Worm (Caenorhabditis elegans) whole organism, L3 larva: ENCODE results near the gene dnj-16.

Experiments used
- R02D3.7 ChIP-seq: fragments of 150-350 bp; optimal IDR thresholded peaks from 2 replicates; lab custom pipeline; 2014; ENCODE audit warnings: missing biosample characterization, missing genetic modification characterization
- ZK546.5 ChIP-seq: sonication (generic microtip); optimal IDR thresholded peaks from 2 replicates; lab custom pipeline; 2017; ENCODE audit warnings: missing biosample characterization, missing genetic modification characterization
- aly-2 ChIP-seq: fragments of 150-350 bp; optimal IDR thresholded peaks from 2 replicates; lab custom pipeline; 2014; ENCODE audit warnings: missing biosample characterization, missing genetic modification characterization
- ama-1 ChIP-seq: fragments of 150-350 bp; optimal IDR thresholded peaks from 2 replicates; lab custom pipeline; 2018
- ceh-16 ChIP-seq: sonication (generic microtip); optimal IDR thresholded peaks from 2 replicates; lab custom pipeline; 2017; ENCODE audit warnings: missing biosample characterization, missing genetic modification characterization
- ceh-28 ChIP-seq: fragments of 150-350 bp; optimal IDR thresholded peaks from 2 replicates; lab custom pipeline; 2014; ENCODE audit warnings: missing biosample characterization, missing genetic modification reagents, missing genetic modification characterization
- ceh-82 ChIP-seq: fragments of 150-350 bp; optimal IDR thresholded peaks from 2 replicates; lab custom pipeline; 2014; ENCODE audit warnings: missing biosample characterization, missing genetic modification characterization
- ceh-9 ChIP-seq: sonication (generic microtip); optimal IDR thresholded peaks from 2 replicates; lab custom pipeline; 2018; ENCODE audit warnings: missing biosample characterization, missing genetic modification characterization
- daf-12 ChIP-seq: fragments of 150-350 bp; optimal IDR thresholded peaks from 2 replicates; lab custom pipeline; 2014; ENCODE audit warnings: missing biosample characterization, missing genetic modification reagents, missing genetic modification characterization
- egl-27 ChIP-seq: sonication (generic microtip); optimal IDR thresholded peaks from 4 replicates; lab custom pipeline; 2017; ENCODE audit warnings: missing biosample characterization, missing genetic modification reagents, missing genetic modification characterization
- egl-5 ChIP-seq: fragments of 150-350 bp; optimal IDR thresholded peaks from 2 replicates; lab custom pipeline; 2017; ENCODE audit warnings: missing biosample characterization, missing genetic modification reagents, missing genetic modification characterization, inconsistent platforms
- elt-1 ChIP-seq: fragments of 150-350 bp; optimal IDR thresholded peaks from 2 replicates; lab custom pipeline; 2014; ENCODE audit warnings: missing biosample characterization, missing genetic modification characterization
- elt-2 ChIP-seq: sonication (generic microtip); optimal IDR thresholded peaks from 2 replicates; lab custom pipeline; 2016; ENCODE audit warnings: missing genetic modification reagents, mild to moderate bottlenecking, missing genetic modification characterization, missing compliant biosample characterization
- elt-3 ChIP-seq, 3 experiments: fragments of 150-350 bp in 1 of 3; sonication (generic microtip) in 2 of 3; optimal IDR thresholded peaks; 2 replicates in 2 of 3; 4 replicates in 1 of 3; lab custom pipeline; 2014 to 2017; ENCODE audit warnings: missing biosample characterization in 3 of 3, missing genetic modification characterization in 3 of 3
- eor-1 ChIP-seq, 2 experiments: fragments of 150-350 bp; optimal IDR thresholded peaks; 2 replicates each; lab custom pipeline; 2014 to 2018; ENCODE audit warnings: missing biosample characterization in 2 of 2, missing genetic modification characterization in 2 of 2
- fkh-10 ChIP-seq: sonication (generic microtip); optimal IDR thresholded peaks from 2 replicates; lab custom pipeline; 2017; ENCODE audit warnings: missing biosample characterization, missing genetic modification reagents, missing genetic modification characterization
- fkh-2 ChIP-seq: fragments of 150-350 bp; optimal IDR thresholded peaks from 2 replicates; lab custom pipeline; 2014; ENCODE audit warnings: missing biosample characterization, missing genetic modification reagents, missing genetic modification characterization
- fos-1 ChIP-seq: fragments of 150-350 bp; optimal IDR thresholded peaks from 2 replicates; lab custom pipeline; 2014; ENCODE audit warnings: missing biosample characterization, missing genetic modification characterization
- hmg-11 ChIP-seq: sonication (generic microtip); optimal IDR thresholded peaks from 2 replicates; lab custom pipeline; 2016; ENCODE audit warnings: missing genetic modification characterization, missing compliant biosample characterization
- jun-1 ChIP-seq: fragments of 150-350 bp; optimal IDR thresholded peaks from 2 replicates; lab custom pipeline; 2014; ENCODE audit warnings: missing biosample characterization, missing genetic modification reagents, missing genetic modification characterization
- lin-15B ChIP-seq: fragments of 150-350 bp; optimal IDR thresholded peaks from 2 replicates; lab custom pipeline; 2014; ENCODE audit warnings: missing biosample characterization, missing genetic modification characterization
- lin-39 ChIP-seq: fragments of 150-350 bp; optimal IDR thresholded peaks from 2 replicates; lab custom pipeline; 2018; ENCODE audit warnings: missing biosample characterization, missing genetic modification reagents, missing genetic modification characterization
- lsy-12 ChIP-seq: sonication (generic microtip); optimal IDR thresholded peaks from 2 replicates; lab custom pipeline; 2016; ENCODE audit warnings: mild to moderate bottlenecking, missing genetic modification characterization, missing compliant biosample characterization
- mdl-1 ChIP-seq: fragments of 150-350 bp; optimal IDR thresholded peaks from 2 replicates; lab custom pipeline; 2014; ENCODE audit warnings: missing biosample characterization, missing genetic modification characterization
- mml-1 ChIP-seq: fragments of 150-350 bp; sonication (generic microtip); optimal IDR thresholded peaks from 3 replicates; lab custom pipeline; 2014; ENCODE audit warnings: missing biosample characterization, missing genetic modification characterization
- nfya-1 ChIP-seq: sonication (generic microtip); optimal IDR thresholded peaks from 2 replicates; lab custom pipeline; 2017; ENCODE audit warnings: missing genetic modification characterization, mild to moderate bottlenecking, missing compliant biosample characterization, antibody characterized with exemption, moderate library complexity; ENCODE audit not compliant: insufficient read depth
- nhr-11 ChIP-seq: fragments of 150-350 bp; optimal IDR thresholded peaks from 2 replicates; lab custom pipeline; 2014; ENCODE audit warnings: missing biosample characterization, missing genetic modification characterization
- nhr-12 ChIP-seq: fragments of 150-350 bp; optimal IDR thresholded peaks from 2 replicates; lab custom pipeline; 2014; ENCODE audit warnings: missing biosample characterization, missing genetic modification characterization
- nhr-23 ChIP-seq: fragments of 150-350 bp; optimal IDR thresholded peaks from 2 replicates; lab custom pipeline; 2014; ENCODE audit warnings: missing biosample characterization, missing genetic modification reagents, missing genetic modification characterization
- nhr-237 ChIP-seq: fragments of 150-350 bp; optimal IDR thresholded peaks from 2 replicates; lab custom pipeline; 2014; ENCODE audit warnings: missing biosample characterization, missing genetic modification characterization
- nhr-25 ChIP-seq: sonication (generic microtip); optimal IDR thresholded peaks from 2 replicates; lab custom pipeline; 2017; ENCODE audit warnings: missing biosample characterization, missing genetic modification characterization
- nhr-28 ChIP-seq: fragments of 150-350 bp; optimal IDR thresholded peaks from 2 replicates; lab custom pipeline; 2014; ENCODE audit warnings: missing biosample characterization, missing genetic modification characterization
- nhr-43 ChIP-seq: sonication (generic microtip); optimal IDR thresholded peaks from 2 replicates; lab custom pipeline; 2016; ENCODE audit warnings: mild to moderate bottlenecking, missing genetic modification characterization, missing compliant biosample characterization; ENCODE audit not compliant: poor library complexity, severe bottlenecking
- nhr-67 ChIP-seq: fragments of 150-350 bp; optimal IDR thresholded peaks from 2 replicates; lab custom pipeline; 2014; ENCODE audit warnings: missing biosample characterization, missing genetic modification characterization
- nhr-77 ChIP-seq: fragments of 150-350 bp; optimal IDR thresholded peaks from 2 replicates; lab custom pipeline; 2014; ENCODE audit warnings: missing biosample characterization, missing genetic modification characterization
- pha-4 ChIP-seq: fragments of 150-350 bp; optimal IDR thresholded peaks from 2 replicates; lab custom pipeline; 2014; ENCODE audit warnings: missing biosample characterization, missing genetic modification reagents, missing genetic modification characterization
- pqm-1 ChIP-seq: fragments of 150-350 bp; optimal IDR thresholded peaks from 2 replicates; lab custom pipeline; 2017; ENCODE audit warnings: missing biosample characterization, missing genetic modification characterization, inconsistent platforms
- sea-2 ChIP-seq: fragments of 150-350 bp; sonication (generic microtip); optimal IDR thresholded peaks from 4 replicates; lab custom pipeline; 2014; ENCODE audit warnings: missing biosample characterization, missing genetic modification reagents, missing genetic modification characterization
- skn-1 ChIP-seq: fragments of 150-350 bp; optimal IDR thresholded peaks from 2 replicates; lab custom pipeline; 2014; ENCODE audit warnings: missing biosample characterization, missing genetic modification characterization
- snpc-4 ChIP-seq: fragments of 150-350 bp; optimal IDR thresholded peaks from 2 replicates; lab custom pipeline; 2014; ENCODE audit warnings: missing biosample characterization, missing genetic modification characterization
- tbx-2 ChIP-seq: sonication (generic microtip); optimal IDR thresholded peaks from 2 replicates; lab custom pipeline; 2016; ENCODE audit warnings: mild to moderate bottlenecking, missing genetic modification characterization, missing compliant biosample characterization
- unc-39 ChIP-seq: sonication (generic microtip); optimal IDR thresholded peaks from 4 replicates; lab custom pipeline; 2017; ENCODE audit warnings: missing biosample characterization, missing genetic modification characterization
- unc-62 ChIP-seq: fragments of 150-350 bp; sonication (generic microtip); optimal IDR thresholded peaks from 4 replicates; lab custom pipeline; 2014; ENCODE audit warnings: missing biosample characterization, missing genetic modification reagents, missing genetic modification characterization
- zag-1 ChIP-seq: fragments of 150-350 bp; optimal IDR thresholded peaks from 2 replicates; lab custom pipeline; 2014; ENCODE audit warnings: missing biosample characterization, missing genetic modification characterization
- ztf-11 ChIP-seq: fragments of 150-350 bp; optimal IDR thresholded peaks from 2 replicates; lab custom pipeline; 2014; ENCODE audit warnings: missing biosample characterization, missing genetic modification characterization
- ztf-4 ChIP-seq: fragments of 150-350 bp; optimal IDR thresholded peaks from 2 replicates; lab custom pipeline; 2014; ENCODE audit warnings: missing biosample characterization, missing genetic modification characterization

Gene dnj-16

ce11 chrIII:4223668-4224127 is 32.8 kb downstream of the dnj-16 start:
- peak; percentile 62 for TF ChIP-seq pqm-1
- no peak for TF ChIP-seq ztf-4 (tag; lab: Kevin White, UChicago)
- peak; percentile 76 for TF ChIP-seq egl-27 (tag; lab: Kevin White, UChicago)
- TF ChIP-seq fkh-2 (tag; lab: Kevin White, UChicago) = peak; percentile 41
- no peak for TF ChIP-seq nhr-67
- peak; percentile 71 for TF ChIP-seq tbx-2 (tag; lab: Kevin White, UChicago)
- peak; percentile 81 for TF ChIP-seq mdl-1 (tag; lab: Kevin White, UChicago)
- TF ChIP-seq unc-62 = peak; percentile 49
- TF ChIP-seq nhr-77 (tag; lab: Kevin White, UChicago) = no peak
- peak; percentile 45 for TF ChIP-seq fos-1 (tag; lab: Kevin White, UChicago)
- TF ChIP-seq unc-39 (tag; lab: Kevin White, UChicago) = peak; percentile 14
- TF ChIP-seq elt-3 (tag; optimal IDR thresholded peaks at IDR 0.05; lab: Kevin White, UChicago) = no peak
- TF ChIP-seq daf-12 = no peak
- peak; percentile 86 for TF ChIP-seq elt-2 (tag; lab: Kevin White, UChicago)
- TF ChIP-seq snpc-4 = peak; percentile 11
- TF ChIP-seq ceh-16 (tag; lab: Kevin White, UChicago) = no peak
- TF ChIP-seq nhr-25 (tag; lab: Kevin White, UChicago) = peak; percentile 20
- TF ChIP-seq nhr-12 (tag; lab: Kevin White, UChicago) = no peak
- TF ChIP-seq nhr-237 (tag; lab: Kevin White, UChicago) = no peak
- peak; percentile 48 for TF ChIP-seq elt-1 (tag; lab: Kevin White, UChicago)
- no peak for TF ChIP-seq mml-1 (tag; lab: Kevin White, UChicago)
- peak; percentile 58 for TF ChIP-seq lin-15B (tag; lab: Kevin White, UChicago)
- peak; percentile 93 for TF ChIP-seq jun-1 (tag; lab: Kevin White, UChicago)
- peak; percentile 92 for TF ChIP-seq hmg-11 (tag; lab: Kevin White, UChicago)
- TF ChIP-seq lin-39 (tag; lab: Kevin White, UChicago) = peak; percentile 95
- peak; percentile 88 for TF ChIP-seq nhr-11 (tag; lab: Kevin White, UChicago)
- peak; percentile 2 for TF ChIP-seq lsy-12 (tag; lab: Kevin White, UChicago)
- TF ChIP-seq ceh-82 (tag; lab: Kevin White, UChicago) = peak; percentile 28
- TF ChIP-seq ama-1 = no peak
- no peak for TF ChIP-seq ZK546.5 (tag; lab: Kevin White, UChicago)
- no peak for TF ChIP-seq fkh-10
- no peak for TF ChIP-seq ceh-9 (tag; lab: Kevin White, UChicago)
- TF ChIP-seq nfya-1 (tag; lab: Kevin White, UChicago) = peak; percentile 95
- TF ChIP-seq zag-1 = peak; percentile 56
- TF ChIP-seq R02D3.7 (tag; lab: Kevin White, UChicago) = peak; percentile 35
- TF ChIP-seq nhr-23 (tag; lab: Kevin White, UChicago) = peak; percentile 26
- TF ChIP-seq egl-5 (tag; lab: Kevin White, UChicago) = peak; percentile 95
- TF ChIP-seq skn-1 (tag; lab: Kevin White, UChicago) = peak; percentile 74
- TF ChIP-seq eor-1 (tag; optimal IDR thresholded peaks at IDR 0.05; lab: Kevin White, UChicago) = no peak
- TF ChIP-seq nhr-28 (tag; lab: Kevin White, UChicago) = no peak
- peak; percentile 27 for TF ChIP-seq ceh-28 (tag; lab: Kevin White, UChicago)
- no peak for TF ChIP-seq aly-2 (tag; lab: Kevin White, UChicago)
- TF ChIP-seq ztf-11 = no peak
- peak; percentile 38 for TF ChIP-seq sea-2 (GFP tag; lab: Kevin White, UChicago)
- peak; percentile 81 for TF ChIP-seq pha-4 (tag; lab: Kevin White, UChicago)
- TF ChIP-seq nhr-43 (tag; lab: Kevin White, UChicago) = peak; percentile 51
